Fruit fly (Drosophila melanogaster): Measurements from ENCODE around the gene Dpy-30L2.

Dpy-30L2 gene

DNA sequence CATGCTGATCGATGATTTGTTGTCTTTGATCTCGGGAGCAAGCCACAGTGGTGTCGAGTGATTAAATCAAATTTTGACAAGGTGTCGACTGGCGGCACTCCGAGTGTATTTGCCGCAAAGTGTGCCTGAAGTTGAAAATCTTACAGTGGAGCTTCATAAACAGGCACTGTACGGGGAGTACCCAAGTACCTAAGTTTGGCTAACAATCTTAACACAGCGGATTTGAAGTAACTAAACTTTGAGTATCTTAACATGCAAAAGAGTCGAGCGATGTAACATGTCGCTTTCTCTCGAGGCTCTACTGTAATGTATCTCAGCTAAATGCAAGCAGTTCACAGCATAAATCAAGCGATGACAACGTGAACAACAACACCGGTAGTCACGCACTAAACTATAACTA lies 30.8 kb downstream of the Dpy-30L2 start (continued):
- no peak for TF ChIP-seq Jarid2 (GFP tag; optimal IDR thresholded peaks at IDR 0.05)
- TF ChIP-seq CG13894 (tag; optimal IDR thresholded peaks at IDR 0.05): no peak
- no peak for TF ChIP-seq CG17568 (GFP tag; optimal IDR thresholded peaks at IDR 0.05)
- 0 out of 2 replicates have a peak, but pooled peaks have one; percentile 25 for TF ChIP-seq CG31224 (GFP tag; IDR thresholded peaks at IDR 0.05)
- no peak for TF ChIP-seq CG5180 (GFP tag; optimal IDR thresholded peaks at IDR 0.05)
- TF ChIP-seq prd (optimal IDR thresholded peaks at IDR 0.05): no peak
- TF ChIP-seq prd (GFP tag; IDR thresholded peaks at IDR 0.05): peak; percentile 92
- TF ChIP-seq dan (GFP tag; IDR thresholded peaks at IDR 0.05): peak; percentile 78
- no peak for TF ChIP-seq CG1647 (GFP tag; optimal IDR thresholded peaks at IDR 0.05)
- peak; percentile 35 for TF ChIP-seq HHEX (GFP tag; optimal IDR thresholded peaks at IDR 0.05)
- peak; percentile 25 for TF ChIP-seq Sox100B (GFP tag; optimal IDR thresholded peaks at IDR 0.05)
- peak; percentile 34 for TF ChIP-seq Lhr (GFP tag; optimal IDR thresholded peaks at IDR 0.05)
- TF ChIP-seq CG31441 (GFP tag; IDR thresholded peaks at IDR 0.05): peak; percentile 60
- TF ChIP-seq CG8924 (tag; optimal IDR thresholded peaks at IDR 0.05): peak; percentile 61
- TF ChIP-seq Deaf1 (tag; optimal IDR thresholded peaks at IDR 0.05): no peak
- TF ChIP-seq Gsc (GFP tag; IDR thresholded peaks at IDR 0.05): peak; percentile 61; the same call in 1 of the 2 replicates
- peak; percentile 1 for TF ChIP-seq tup (GFP tag; optimal IDR thresholded peaks at IDR 0.05)
- TF ChIP-seq CoRest (tag; optimal IDR thresholded peaks at IDR 0.05): peak; percentile 67
- no peak for TF ChIP-seq fu2 (GFP tag; optimal IDR thresholded peaks at IDR 0.05)
- TF ChIP-seq sd (tag; optimal IDR thresholded peaks at IDR 0.05): no peak
- peak; percentile 42 for TF ChIP-seq Elba2 (GFP tag; optimal IDR thresholded peaks at IDR 0.05)
- TF ChIP-seq tna (GFP tag; IDR thresholded peaks at IDR 0.05; ENCODE audit: partially characterized antibody): no peak
- no peak for TF ChIP-seq Ravus (GFP tag; IDR thresholded peaks at IDR 0.05)
- TF ChIP-seq CG12155 (GFP tag; optimal IDR thresholded peaks at IDR 0.05): peak; percentile 34
- peak; percentile 28 for TF ChIP-seq CG9817 (tag; optimal IDR thresholded peaks at IDR 0.05)
- peak; percentile 62 for TF ChIP-seq CG1602 (GFP tag; optimal IDR thresholded peaks at IDR 0.05)
- TF ChIP-seq CG4707 (GFP tag; optimal IDR thresholded peaks at IDR 0.05): peak; percentile 63
- peak; percentile 68 for TF ChIP-seq Blimp-1 (GFP tag; optimal IDR thresholded peaks at IDR 0.05)
- 0 out of 2 replicates have a peak, but pooled peaks have one; percentile 35 for TF ChIP-seq CG4360 (GFP tag; IDR thresholded peaks at IDR 0.05)
- TF ChIP-seq ara (GFP tag; IDR thresholded peaks at IDR 0.05): peak; percentile 90
- peak; percentile 97 for TF ChIP-seq sens (GFP tag)
- TF ChIP-seq CG7987 (GFP tag; optimal IDR thresholded peaks at IDR 0.05): no peak
- TF ChIP-seq YL-1 (GFP tag; optimal IDR thresholded peaks at IDR 0.05): no peak
- no peak for TF ChIP-seq pho (GFP tag; optimal IDR thresholded peaks at IDR 0.05)
- no peak for TF ChIP-seq CTCF (GFP tag; optimal IDR thresholded peaks at IDR 0.05)
- TF ChIP-seq org-1 (GFP tag; optimal IDR thresholded peaks at IDR 0.05): peak; percentile 21
- peak; percentile 56; the same call in 1 of the 2 replicates for TF ChIP-seq danr (GFP tag; IDR thresholded peaks at IDR 0.05)
- TF ChIP-seq CG2712 (tag; optimal IDR thresholded peaks at IDR 0.05): peak; percentile 83
- peak; percentile 40; the same call in 1 of the 2 replicates for TF ChIP-seq stc (GFP tag; IDR thresholded peaks at IDR 0.05)
- no peak for TF ChIP-seq CG2129 (GFP tag; IDR thresholded peaks at IDR 0.05; ENCODE audit: partially characterized antibody)
- no peak for TF ChIP-seq Max (GFP tag; optimal IDR thresholded peaks at IDR 0.05)
- peak; percentile 77 for TF ChIP-seq CG18262 (tag; optimal IDR thresholded peaks at IDR 0.05)
- no peak for TF ChIP-seq CG13123 (GFP tag; optimal IDR thresholded peaks at IDR 0.05)
- no peak for TF ChIP-seq CG10543 (GFP tag; optimal IDR thresholded peaks at IDR 0.05)
- no peak for TF ChIP-seq Sry-δ (GFP tag; optimal IDR thresholded peaks at IDR 0.05)
- no peak for TF ChIP-seq chinmo (GFP tag; IDR thresholded peaks at IDR 0.05; ENCODE audit: partially characterized antibody)
- TF ChIP-seq lola (GFP tag; optimal IDR thresholded peaks at IDR 0.05): peak in 1 of 3 experiments; percentile 76
- no peak for TF ChIP-seq CG7372 (GFP tag; IDR thresholded peaks at IDR 0.05)
- no peak for TF ChIP-seq CG15514 (GFP tag; optimal IDR thresholded peaks at IDR 0.05)
- no peak for TF ChIP-seq CG18011 (GFP tag; optimal IDR thresholded peaks at IDR 0.05)
- TF ChIP-seq unpg (GFP tag; optimal IDR thresholded peaks at IDR 0.05): peak; percentile 73

Data from whole organism, embryonic.